Fruit fly (Drosophila melanogaster): ENCODE data around the gene hyx.

Gene hyx

dm6 chr3R:9039448-9039847 is 888 bp downstream of the hyx start, which contains the start of gene neur (continued):
- TF ChIP-seq peb (GFP tag; IDR thresholded peaks at IDR 0.05) (no peak), Sry-δ (GFP tag; optimal IDR thresholded peaks at IDR 0.05) (peak; percentile 74), CG12104 (GFP tag; optimal IDR thresholded peaks at IDR 0.05) (peak; percentile 19), Atf-2 (GFP tag; optimal IDR thresholded peaks at IDR 0.05) (no peak), Deaf1 (tag; optimal IDR thresholded peaks at IDR 0.05) (peak; percentile 26), CG3995 (GFP tag; optimal IDR thresholded peaks at IDR 0.05) (peak; percentile 99), cad (GFP tag; optimal IDR thresholded peaks at IDR 0.05) (no peak), sna (GFP tag; IDR thresholded peaks at IDR 0.05; ENCODE audit: partially characterized antibody) (peak; percentile 51; the same call in 1 of the 2 replicates), CG6175 (GFP tag; IDR thresholded peaks at IDR 0.05) (no peak), Rx (GFP tag; IDR thresholded peaks at IDR 0.05) (no peak), ssp (GFP tag; IDR thresholded peaks at IDR 0.05) (peak; percentile 46), bbx (GFP tag; IDR thresholded peaks at IDR 0.05; ENCODE audit: partially characterized antibody) (peak; percentile 60; the same call in 1 of the 2 replicates), CG7928 (GFP tag; optimal IDR thresholded peaks at IDR 0.05) (no peak), CG2120 (GFP tag; optimal IDR thresholded peaks at IDR 0.05) (peak; percentile 19), CG3847 (GFP tag; IDR thresholded peaks at IDR 0.05) (peak; percentile 29), CG3407 (GFP tag; optimal IDR thresholded peaks at IDR 0.05) (peak; percentile 0), CHES-1-like (GFP tag; optimal IDR thresholded peaks at IDR 0.05) (peak; percentile 21), al (GFP tag; IDR thresholded peaks at IDR 0.05) (no peak), CG6791 (GFP tag; IDR thresholded peaks at IDR 0.05; ENCODE audit: partially characterized antibody) (peak; percentile 59; the same call in 2 of the 3 replicates), bab2 (GFP tag; optimal IDR thresholded peaks at IDR 0.05) (no peak), Gsc (GFP tag; IDR thresholded peaks at IDR 0.05) (no peak), HLH54F (GFP tag; optimal IDR thresholded peaks at IDR 0.05) (peak; percentile 17), Dip2 (GFP tag; IDR thresholded peaks at IDR 0.05) (no peak), crp (GFP tag; optimal IDR thresholded peaks at IDR 0.05) (peak in 1 of 2 experiments; percentile 61), Nf-YA (GFP tag; IDR thresholded peaks at IDR 0.05) (no peak), CG15514 (GFP tag; optimal IDR thresholded peaks at IDR 0.05) (peak; percentile 51), ap (GFP tag; IDR thresholded peaks at IDR 0.05) (no peak), lola (GFP tag; optimal IDR thresholded peaks at IDR 0.05) (peak in 1 of 3 experiments; percentile 23), Eip74EF (GFP tag; optimal IDR thresholded peaks at IDR 0.05) (no peak), nmo (GFP tag; optimal IDR thresholded peaks at IDR 0.05) (peak; percentile 72), Side (GFP tag; optimal IDR thresholded peaks at IDR 0.05) (peak; percentile 32), CG18619 (GFP tag; optimal IDR thresholded peaks at IDR 0.05) (peak; percentile 25), Med (GFP tag) (peak; percentile 86)

- no peak for TF ChIP-seq nom (GFP tag; optimal IDR thresholded peaks at IDR 0.05)
- peak; percentile 50 for TF ChIP-seq kah (GFP tag; optimal IDR thresholded peaks at IDR 0.05)
- peak; percentile 25 for TF ChIP-seq sug (tag; optimal IDR thresholded peaks at IDR 0.05)
- no peak for TF ChIP-seq Hsf (GFP tag; optimal IDR thresholded peaks at IDR 0.05)
- TF ChIP-seq cg (GFP tag; optimal IDR thresholded peaks at IDR 0.05) = peak; percentile 2
- TF ChIP-seq CG34376 (GFP tag; optimal IDR thresholded peaks at IDR 0.05) = peak; percentile 74
- no peak for TF ChIP-seq Taf1 (GFP tag; IDR thresholded peaks at IDR 0.05)
- no peak for TF ChIP-seq Ada2b (GFP tag; IDR thresholded peaks at IDR 0.05)
- peak; percentile 46 for TF ChIP-seq sd (tag; optimal IDR thresholded peaks at IDR 0.05)
- peak; percentile 36 for TF ChIP-seq CG12769 (tag; optimal IDR thresholded peaks at IDR 0.05)
- TF ChIP-seq kay (GFP tag; optimal IDR thresholded peaks at IDR 0.05) = no peak
- peak; percentile 11 for TF ChIP-seq gfzf (GFP tag; optimal IDR thresholded peaks at IDR 0.05)
- TF ChIP-seq CG8290 (GFP tag; optimal IDR thresholded peaks at IDR 0.05) = no peak
- peak in 1 of 2 experiments; percentile 9 for TF ChIP-seq CG8290 (tag; optimal IDR thresholded peaks at IDR 0.05)
- TF ChIP-seq CG7357 (GFP tag; IDR thresholded peaks at IDR 0.05) = no peak
- peak; percentile 1 for TF ChIP-seq BEAF-32 (GFP tag; optimal IDR thresholded peaks at IDR 0.05)
- TF ChIP-seq Med (GFP tag) = peak; percentile 44
These were observed 5.0 kb downstream of the hyx start for dm6 chr3R:9043610-9044009.
